Fruit fly (Drosophila melanogaster) whole organism, embryonic: Measurements from ENCODE around the gene CG33687.

ENCODE experiments used
- Abd-B ChIP-seq: fragments of 200-800 bp; sonication (Bioruptor generic); optimal IDR thresholded peaks from 2 replicates; lab custom pipeline; 2018; ENCODE audit warnings: missing biosample characterization, mild to moderate bottlenecking, missing genetic modification characterization, moderate library complexity
- Atf-2 ChIP-seq: fragments of 200-800 bp; sonication (Bioruptor generic); optimal IDR thresholded peaks from 2 replicates; lab custom pipeline; 2016; ENCODE audit warnings: missing biosample characterization, missing genetic modification characterization
- CG12104 ChIP-seq: fragments of 200-800 bp; sonication (Bioruptor generic); optimal IDR thresholded peaks from 3 replicates; lab custom pipeline; 2016; ENCODE audit warnings: missing biosample characterization, missing genetic modification characterization
- CG12942 ChIP-seq: fragments of 200-800 bp; sonication (Bioruptor generic); optimal IDR thresholded peaks from 3 replicates; lab custom pipeline; 2016; ENCODE audit warnings: missing biosample characterization, missing genetic modification characterization
- CG13775 ChIP-seq: fragments of 200-800 bp; sonication (Bioruptor generic); optimal IDR thresholded peaks from 3 replicates; lab custom pipeline; 2017; ENCODE audit warnings: missing biosample characterization, mild to moderate bottlenecking, missing genetic modification characterization
- CG14860 ChIP-seq: fragments of 200-800 bp; sonication (Bioruptor generic); IDR thresholded peaks from 3 replicates; pipeline ENCODE4 v1.3.6; 2022; ENCODE audit warnings: missing biosample characterization, missing genetic modification characterization; ENCODE audit not compliant: partially characterized antibody
- CG1603 ChIP-seq: fragments of 200-800 bp; sonication (Bioruptor generic); optimal IDR thresholded peaks from 2 replicates; lab custom pipeline; 2019; ENCODE audit warnings: missing biosample characterization, mild to moderate bottlenecking, missing genetic modification characterization, moderate library complexity
- CG17328 ChIP-seq: fragments of 200-800 bp; sonication (Bioruptor generic); IDR thresholded peaks from 2 replicates; pipeline ENCODE4 v1.3.6; 2022; ENCODE audit warnings: missing biosample characterization, missing genetic modification characterization
- CG18619 ChIP-seq: fragments of 200-800 bp; sonication (Bioruptor generic); optimal IDR thresholded peaks from 3 replicates; lab custom pipeline; 2017; ENCODE audit warnings: missing biosample characterization, mild to moderate bottlenecking, missing genetic modification characterization
- CG31388 ChIP-seq: fragments of 200-800 bp; sonication (Bioruptor generic); optimal IDR thresholded peaks from 2 replicates; lab custom pipeline; 2016; ENCODE audit warnings: missing biosample characterization, missing genetic modification characterization
- CG4617 ChIP-seq: fragments of 200-800 bp; sonication (Bioruptor generic); optimal IDR thresholded peaks from 3 replicates; lab custom pipeline; 2016; ENCODE audit warnings: missing biosample characterization, missing genetic modification characterization, borderline replicate concordance
- CG6175 ChIP-seq: fragments of 200-800 bp; sonication (Bioruptor generic); IDR thresholded peaks from 3 replicates; pipeline ENCODE4 v1.3.6; 2022; ENCODE audit warnings: missing biosample characterization, missing genetic modification characterization
- CG6765 ChIP-seq: fragments of 200-800 bp; sonication (Bioruptor generic); optimal IDR thresholded peaks from 3 replicates; lab custom pipeline; 2017; ENCODE audit warnings: missing biosample characterization, mild to moderate bottlenecking, missing genetic modification characterization
- CG6791 ChIP-seq: fragments of 200-800 bp; sonication (Bioruptor generic); IDR thresholded peaks from 3 replicates; pipeline ENCODE4 v1.3.6; 2022; ENCODE audit warnings: missing biosample characterization, missing genetic modification characterization; ENCODE audit not compliant: partially characterized antibody
- CG6854 ChIP-seq: fragments of 200-800 bp; sonication (Bioruptor generic); optimal IDR thresholded peaks from 3 replicates; lab custom pipeline; 2017; ENCODE audit warnings: missing biosample characterization, mild to moderate bottlenecking, missing genetic modification characterization
- CG8290 ChIP-seq, 3 experiments: fragments of 200-800 bp; sonication (Bioruptor generic); optimal IDR thresholded peaks; 2 replicates each; lab custom pipeline; 2016 to 2019; ENCODE audit warnings: missing biosample characterization in 3 of 3, missing genetic modification characterization in 3 of 3, mild to moderate bottlenecking in 2 of 3, moderate library complexity in 1 of 3
- CG9817 ChIP-seq: fragments of 200-800 bp; sonication (Bioruptor generic); optimal IDR thresholded peaks from 2 replicates; lab custom pipeline; 2018; ENCODE audit warnings: missing biosample characterization, mild to moderate bottlenecking, missing genetic modification characterization, moderate library complexity
- Dad ChIP-seq: fragments of 200-800 bp; sonication (Bioruptor generic); optimal IDR thresholded peaks from 3 replicates; lab custom pipeline; 2016; ENCODE audit warnings: missing biosample characterization, missing genetic modification characterization
- Drgx ChIP-seq: fragments of 200-800 bp; sonication (Bioruptor generic); IDR thresholded peaks from 2 replicates; pipeline ENCODE4 v1.3.6; 2022; ENCODE audit warnings: missing biosample characterization, missing genetic modification characterization
- Eip74EF ChIP-seq, 2 experiments: fragments of 200-800 bp in 1 of 2; fragments of >200 bp in 1 of 2; sonication (Bioruptor generic) in 1 of 2; optimal IDR thresholded peaks; 2 replicates each; lab custom pipeline; 2017 to 2019; ENCODE audit warnings: missing biosample characterization in 2 of 2, missing genetic modification characterization in 2 of 2, mild to moderate bottlenecking in 1 of 2, moderate library complexity in 1 of 2
- Gug ChIP-seq: fragments of 200-800 bp; sonication (Bioruptor generic); IDR thresholded peaks from 4 replicates; pipeline ENCODE4 v1.3.6; 2022; ENCODE audit warnings: missing biosample characterization, missing genetic modification characterization
- H15 ChIP-seq: fragments of 200-800 bp; sonication (Bioruptor generic); IDR thresholded peaks from 3 replicates; pipeline ENCODE4 v1.3.6; 2022; ENCODE audit warnings: missing biosample characterization, missing genetic modification characterization
- PHDP ChIP-seq: fragments of 200-800 bp; sonication (Bioruptor generic); optimal IDR thresholded peaks from 3 replicates; lab custom pipeline; 2018; ENCODE audit warnings: missing biosample characterization, mild to moderate bottlenecking, missing genetic modification characterization, moderate library complexity
- Tbp ChIP-seq: fragments of >200 bp; optimal IDR thresholded peaks from 2 replicates; lab custom pipeline; 2018; ENCODE audit warnings: missing biosample characterization, missing genetic modification characterization
- Xbp1 ChIP-seq: fragments of 200-800 bp; sonication (Bioruptor generic); optimal IDR thresholded peaks from 3 replicates; lab custom pipeline; 2016; ENCODE audit warnings: missing biosample characterization, mild to moderate bottlenecking, missing genetic modification characterization
- YL-1 ChIP-seq: fragments of 200-800 bp; sonication (Bioruptor generic); optimal IDR thresholded peaks from 3 replicates; lab custom pipeline; 2017; ENCODE audit warnings: missing biosample characterization, mild to moderate bottlenecking, missing genetic modification characterization
- abd-A ChIP-seq: fragments of 200-800 bp; sonication (Bioruptor generic); optimal IDR thresholded peaks from 3 replicates; lab custom pipeline; 2019; ENCODE audit warnings: missing biosample characterization, mild to moderate bottlenecking, missing genetic modification characterization, moderate library complexity
- az2 ChIP-seq: fragments of 200-800 bp; sonication (Bioruptor generic); optimal IDR thresholded peaks from 3 replicates; lab custom pipeline; 2016; ENCODE audit warnings: missing biosample characterization, missing genetic modification characterization
- bowl ChIP-seq: fragments of 200-800 bp; sonication (Bioruptor generic); IDR thresholded peaks from 2 replicates; pipeline ENCODE4 v1.3.6; 2022; ENCODE audit warnings: missing biosample characterization, missing genetic modification characterization
- caup ChIP-seq: fragments of 200-800 bp; sonication (Bioruptor generic); optimal IDR thresholded peaks from 3 replicates; lab custom pipeline; 2017; ENCODE audit warnings: missing biosample characterization, mild to moderate bottlenecking, missing genetic modification characterization, moderate library complexity; ENCODE audit not compliant: severe bottlenecking
- dmrt11E ChIP-seq: fragments of 200-800 bp; sonication (Bioruptor generic); optimal IDR thresholded peaks from 3 replicates; lab custom pipeline; 2018; ENCODE audit warnings: missing biosample characterization, mild to moderate bottlenecking, missing genetic modification characterization, moderate library complexity
- ems ChIP-seq: fragments of 200-800 bp; sonication (Bioruptor generic); optimal IDR thresholded peaks from 3 replicates; lab custom pipeline; 2016; ENCODE audit warnings: missing biosample characterization, missing genetic modification characterization
- exex ChIP-seq: fragments of 200-800 bp; sonication (Bioruptor generic); optimal IDR thresholded peaks from 4 replicates; lab custom pipeline; 2018; ENCODE audit warnings: missing biosample characterization, mild to moderate bottlenecking, missing genetic modification characterization, moderate library complexity
- fru ChIP-seq: fragments of >200 bp; optimal IDR thresholded peaks from 2 replicates; lab custom pipeline; 2017
- gsb-n ChIP-seq: fragments of 200-800 bp; sonication (Bioruptor generic); optimal IDR thresholded peaks from 3 replicates; lab custom pipeline; 2018; ENCODE audit warnings: missing biosample characterization, mild to moderate bottlenecking, missing genetic modification characterization
- hb ChIP-seq: fragments of 200-800 bp; sonication (Bioruptor generic); IDR thresholded peaks from 3 replicates; pipeline ENCODE4 v1.3.6; 2022; ENCODE audit warnings: missing biosample characterization, missing genetic modification characterization; ENCODE audit not compliant: partially characterized antibody
- hkb ChIP-seq, 2 experiments: fragments of 200-800 bp in 1 of 2; fragments of >200 bp in 1 of 2; sonication (Bioruptor generic) in 1 of 2; IDR thresholded peaks in 1 of 2; optimal IDR thresholded peaks in 1 of 2; 2 replicates each; pipeline versions ENCODE4 v1.3.6 to Lab custom; 2017 to 2022; ENCODE audit warnings: missing biosample characterization in 1 of 2, missing genetic modification characterization in 1 of 2
- jigr1 ChIP-seq: fragments of 200-800 bp; sonication (Bioruptor generic); IDR thresholded peaks from 3 replicates; pipeline ENCODE4 v1.3.6; 2022; ENCODE audit warnings: missing biosample characterization, missing genetic modification characterization
- lola ChIP-seq, 3 experiments: fragments of >200 bp in 2 of 3; fragments of 200-800 bp in 1 of 3; sonication (Bioruptor generic) in 1 of 3; optimal IDR thresholded peaks; 2 replicates each; lab custom pipeline; 2017 to 2019; ENCODE audit warnings: missing biosample characterization in 3 of 3, missing genetic modification characterization in 3 of 3, mild to moderate bottlenecking in 1 of 3, moderate library complexity in 1 of 3
- sd ChIP-seq: fragments of 200-800 bp; sonication (Bioruptor generic); optimal IDR thresholded peaks from 3 replicates; lab custom pipeline; 2018; ENCODE audit warnings: missing biosample characterization, mild to moderate bottlenecking, missing genetic modification characterization, moderate library complexity
- seq ChIP-seq: fragments of 200-800 bp; sonication (Bioruptor generic); IDR thresholded peaks from 2 replicates; pipeline ENCODE4 v1.3.6; 2022; ENCODE audit warnings: missing biosample characterization, missing genetic modification characterization
- tin ChIP-seq: fragments of 200-800 bp; sonication (Bioruptor generic); optimal IDR thresholded peaks from 3 replicates; lab custom pipeline; 2016; ENCODE audit warnings: missing biosample characterization, missing genetic modification characterization
- tio ChIP-seq: fragments of 200-800 bp; sonication (Bioruptor generic); optimal IDR thresholded peaks from 2 replicates; lab custom pipeline; 2017; ENCODE audit warnings: missing biosample characterization, missing genetic modification characterization, inconsistent platforms
- unc-4 ChIP-seq: fragments of 200-800 bp; sonication (Bioruptor generic); IDR thresholded peaks from 2 replicates; pipeline ENCODE4 v1.3.6; 2022; ENCODE audit warnings: missing biosample characterization, missing genetic modification characterization; ENCODE audit not compliant: partially characterized antibody
- unpg ChIP-seq: fragments of 200-800 bp; sonication (Bioruptor generic); optimal IDR thresholded peaks from 3 replicates; lab custom pipeline; 2018; ENCODE audit warnings: missing biosample characterization, mild to moderate bottlenecking, missing genetic modification characterization, moderate library complexity
- vfl ChIP-seq: fragments of 200-800 bp; sonication (Bioruptor generic); optimal IDR thresholded peaks from 2 replicates; lab custom pipeline; 2016; ENCODE audit warnings: missing biosample characterization, missing genetic modification characterization
- zen2 ChIP-seq: fragments of 200-800 bp; sonication (Bioruptor generic); IDR thresholded peaks from 3 replicates; pipeline ENCODE4 v1.3.6; 2022; ENCODE audit warnings: missing biosample characterization, missing genetic modification characterization; ENCODE audit not compliant: partially characterized antibody

Gene CG33687

dm6 chr3L:16161847-16162556 lies 35.7 kb upstream of the CG33687 start (continued):
- TF ChIP-seq Eip74EF (GFP tag; optimal IDR thresholded peaks at IDR 0.05; lab: Kevin White, UChicago): peak in 1 of 2 experiments; percentile 57
- TF ChIP-seq CG6175 (GFP tag; lab: Robert Waterston, UW): peak; percentile 65; the same call in 1 of the 3 replicates
- TF ChIP-seq CG1603: no peak
- TF ChIP-seq dmrt11E (tag; lab: Kevin White, UChicago): peak; percentile 8
- TF ChIP-seq sd (tag; lab: Kevin White, UChicago): peak; percentile 49
- TF ChIP-seq hkb (optimal IDR thresholded peaks at IDR 0.05; lab: Kevin White, UChicago): no peak
- TF ChIP-seq hkb (GFP tag; IDR thresholded peaks at IDR 0.05; lab: Robert Waterston, UW): peak; percentile 58; the same call in 1 of the 2 replicates
- TF ChIP-seq hb: no peak
- TF ChIP-seq caup (GFP tag; lab: Kevin White, UChicago): peak; percentile 80
- TF ChIP-seq Tbp (GFP tag; lab: Kevin White, UChicago): no peak
- TF ChIP-seq unpg (GFP tag; lab: Kevin White, UChicago): peak; percentile 67
- TF ChIP-seq CG14860 (GFP tag; lab: Robert Waterston, UW): no peak
- TF ChIP-seq CG8290 (GFP tag; optimal IDR thresholded peaks at IDR 0.05; lab: Kevin White, UChicago): peak; percentile 32
- no peak for TF ChIP-seq CG8290 (tag; optimal IDR thresholded peaks at IDR 0.05; lab: Kevin White, UChicago)
- peak; percentile 70 for TF ChIP-seq seq (GFP tag; lab: Robert Waterston, UW)
- no peak for TF ChIP-seq fru (lab: Kevin White, UChicago)
- peak; percentile 71 for TF ChIP-seq az2 (GFP tag; lab: Kevin White, UChicago)
- peak in 1 of 3 experiments; percentile 49 for TF ChIP-seq lola (GFP tag; optimal IDR thresholded peaks at IDR 0.05; lab: Kevin White, UChicago)
- peak; percentile 64 for TF ChIP-seq Xbp1 (GFP tag; lab: Kevin White, UChicago)
- peak; percentile 68 for TF ChIP-seq tin
- TF ChIP-seq exex (tag; lab: Kevin White, UChicago): no peak
- no peak for TF ChIP-seq unc-4 (GFP tag; lab: Robert Waterston, UW)
- TF ChIP-seq CG12104 (GFP tag; lab: Kevin White, UChicago): peak; percentile 51
- TF ChIP-seq CG18619: peak; percentile 76
- no peak for TF ChIP-seq CG6791 (GFP tag; lab: Robert Waterston, UW)
- TF ChIP-seq H15 (GFP tag; lab: Robert Waterston, UW): 0 out of 3 replicates have a peak, but pooled peaks have one; percentile 21
- peak; percentile 70 for TF ChIP-seq CG9817 (tag; lab: Kevin White, UChicago)
- TF ChIP-seq CG17328 (GFP tag; lab: Robert Waterston, UW): peak; percentile 63
- peak; percentile 27 for TF ChIP-seq gsb-n (tag; lab: Kevin White, UChicago)
- TF ChIP-seq zen2 (GFP tag; lab: Robert Waterston, UW): no peak
- peak; percentile 68 for TF ChIP-seq CG6765
- peak; percentile 61 for TF ChIP-seq CG6854 (GFP tag; lab: Kevin White, UChicago)
- TF ChIP-seq CG4617: no peak
- TF ChIP-seq PHDP: peak; percentile 84
- TF ChIP-seq ems (GFP tag; lab: Kevin White, UChicago): no peak
- TF ChIP-seq Atf-2 (GFP tag; lab: Kevin White, UChicago): peak; percentile 48
- TF ChIP-seq Abd-B (GFP tag; lab: Kevin White, UChicago): no peak
- TF ChIP-seq abd-A (tag; lab: Kevin White, UChicago): peak; percentile 52
- TF ChIP-seq CG12942: peak; percentile 32
- no peak for TF ChIP-seq jigr1 (GFP tag; lab: Robert Waterston, UW)
- peak; percentile 47 for TF ChIP-seq CG13775
- TF ChIP-seq bowl (GFP tag; lab: Robert Waterston, UW): no peak
- TF ChIP-seq vfl (GFP tag; lab: Kevin White, UChicago): no peak
- TF ChIP-seq Drgx (GFP tag; lab: Robert Waterston, UW): peak; percentile 69
- no peak for TF ChIP-seq YL-1 (GFP tag; lab: Kevin White, UChicago)
- TF ChIP-seq Gug (GFP tag; lab: Robert Waterston, UW): peak; percentile 26; the same call in 1 of the 4 replicates
- TF ChIP-seq tio (GFP tag; lab: Kevin White, UChicago): peak; percentile 64
- peak; percentile 45 for TF ChIP-seq Dad (GFP tag; lab: Kevin White, UChicago)
- TF ChIP-seq CG31388 (GFP tag; lab: Kevin White, UChicago): no peak
